Worm (Caenorhabditis elegans): ENCODE measurements around the gene T22C8.1.

DNA sequence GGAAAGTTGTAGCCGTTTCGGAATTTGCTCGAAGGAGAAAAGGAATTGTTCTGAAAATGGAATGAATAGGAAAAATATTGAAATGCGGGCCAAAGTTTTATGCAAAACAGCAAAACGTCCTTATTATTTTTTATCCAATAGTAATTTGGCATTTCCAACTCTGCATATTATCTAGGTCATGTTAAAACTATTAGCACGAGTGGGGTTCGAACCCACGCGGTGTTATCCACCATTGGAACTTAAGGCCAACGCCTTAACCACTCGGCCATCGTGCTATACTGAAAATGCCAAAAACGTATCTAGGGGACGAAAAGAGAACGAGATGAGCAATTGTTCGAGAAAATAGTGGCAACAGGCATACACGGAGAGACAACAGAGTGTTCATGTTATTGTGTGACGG lies 19.2 kb downstream of the T22C8.1 start:
- no peak for TF ChIP-seq mep-1 (tag; optimal IDR thresholded peaks at IDR 0.05)
- TF ChIP-seq fkh-10 (GFP tag; optimal IDR thresholded peaks at IDR 0.05), result no peak
- TF ChIP-seq unc-62 (GFP tag; optimal IDR thresholded peaks at IDR 0.05 in 1 of 2), result no peak
- TF ChIP-seq unc-62 (tag; optimal IDR thresholded peaks at IDR 0.05), result no peak
- no peak for TF ChIP-seq ces-1 (GFP tag; optimal IDR thresholded peaks at IDR 0.05)

Measured in whole organism, L4 larva.